Worm (Caenorhabditis elegans): ENCODE results near the gene C04E6.8.

ce11 chrV:5845162-5845561 lies 38.5 kb downstream of the C04E6.8 start:
- TF ChIP-seq unc-42 (tag; optimal IDR thresholded peaks at IDR 0.05) (no peak), lin-11 (tag; optimal IDR thresholded peaks at IDR 0.05) (no peak), fkh-10 (GFP tag; optimal IDR thresholded peaks at IDR 0.05) (no peak), pax-1 (tag; optimal IDR thresholded peaks at IDR 0.05) (no peak), dmd-4 (tag; optimal IDR thresholded peaks at IDR 0.05; ENCODE audit: borderline replicate concordance) (no peak), sox-4 (tag; optimal IDR thresholded peaks at IDR 0.05) (no peak), ceh-2 (tag; optimal IDR thresholded peaks at IDR 0.05) (no peak), ceh-9 (tag; optimal IDR thresholded peaks at IDR 0.05) (no peak), pqm-1 (tag; optimal IDR thresholded peaks at IDR 0.05) (no peak), nhr-11 (tag; optimal IDR thresholded peaks at IDR 0.05) (no peak), ceh-24 (tag; optimal IDR thresholded peaks at IDR 0.05) (no peak)

Data from whole organism, late embryonic.